Fruit fly (Drosophila melanogaster) whole organism, embryonic: ENCODE data around the gene Ptp69D.

Source experiments
- ATbp ChIP-seq: fragments of 200-800 bp; sonication (Bioruptor generic); optimal IDR thresholded peaks from 2 replicates; lab custom pipeline; 2017; ENCODE audit warnings: missing biosample characterization, mild to moderate bottlenecking, missing genetic modification characterization, missing genetic modification reagents
- Abd-B ChIP-seq: fragments of 200-800 bp; sonication (Bioruptor generic); optimal IDR thresholded peaks from 2 replicates; lab custom pipeline; 2018; ENCODE audit warnings: missing biosample characterization, mild to moderate bottlenecking, missing genetic modification characterization, moderate library complexity
- CG10543 ChIP-seq: fragments of 200-800 bp; sonication (Bioruptor generic); optimal IDR thresholded peaks from 3 replicates; lab custom pipeline; 2017; ENCODE audit warnings: missing biosample characterization, mild to moderate bottlenecking, missing genetic modification characterization, moderate library complexity
- CG11093 ChIP-seq: fragments of 200-800 bp; sonication (Bioruptor generic); IDR thresholded peaks from 3 replicates; pipeline ENCODE4 v1.3.6; 2022; ENCODE audit warnings: missing biosample characterization, missing genetic modification characterization
- CG11696 ChIP-seq: fragments of 200-800 bp; sonication (Bioruptor generic); IDR thresholded peaks from 2 replicates; pipeline ENCODE4 v1.3.6; 2022; ENCODE audit warnings: missing biosample characterization, missing genetic modification characterization
- CG14667 ChIP-seq: fragments of 200-800 bp; sonication (Bioruptor generic); IDR thresholded peaks from 2 replicates; pipeline ENCODE4 v1.3.6; 2022; ENCODE audit warnings: missing biosample characterization, missing genetic modification characterization
- CG14710 ChIP-seq: fragments of 200-800 bp; sonication (Bioruptor generic); optimal IDR thresholded peaks from 3 replicates; lab custom pipeline; 2019; ENCODE audit warnings: missing biosample characterization, mild to moderate bottlenecking, missing genetic modification characterization, moderate library complexity
- CG15269 ChIP-seq: fragments of 200-800 bp; sonication (Bioruptor generic); optimal IDR thresholded peaks from 2 replicates; lab custom pipeline; 2018; ENCODE audit warnings: missing biosample characterization, mild to moderate bottlenecking, missing genetic modification characterization, moderate library complexity
- CG16779 ChIP-seq: fragments of 200-800 bp; sonication (Bioruptor generic); IDR thresholded peaks from 2 replicates; pipeline ENCODE4 v1.3.6; 2022; ENCODE audit warnings: missing biosample characterization, missing genetic modification characterization
- CG17385 ChIP-seq: fragments of 200-800 bp; sonication (Bioruptor generic); optimal IDR thresholded peaks from 3 replicates; lab custom pipeline; 2018; ENCODE audit warnings: missing biosample characterization, mild to moderate bottlenecking, missing genetic modification characterization
- CG18599 ChIP-seq: fragments of 200-800 bp; sonication (Bioruptor generic); optimal IDR thresholded peaks from 3 replicates; lab custom pipeline; 2017; ENCODE audit warnings: missing biosample characterization, missing genetic modification characterization, mild to moderate bottlenecking, moderate library complexity, missing genetic modification reagents
- CG2889 ChIP-seq: fragments of 200-800 bp; sonication (Bioruptor generic); IDR thresholded peaks from 3 replicates; pipeline ENCODE4 v1.3.6; 2022; ENCODE audit warnings: missing biosample characterization, missing genetic modification characterization
- CG30020 ChIP-seq: fragments of 200-800 bp; optimal IDR thresholded peaks from 2 replicates; lab custom pipeline; 2019; ENCODE audit warnings: missing biosample characterization, mild to moderate bottlenecking, missing genetic modification characterization, moderate library complexity
- CG32772 ChIP-seq: fragments of 200-800 bp; sonication (Bioruptor generic); IDR thresholded peaks from 2 replicates; pipeline ENCODE4 v1.3.6; 2022; ENCODE audit warnings: missing biosample characterization, missing genetic modification characterization
- CG4617 ChIP-seq: fragments of 200-800 bp; sonication (Bioruptor generic); optimal IDR thresholded peaks from 3 replicates; lab custom pipeline; 2016; ENCODE audit warnings: missing biosample characterization, missing genetic modification characterization, borderline replicate concordance
- CG6272 ChIP-seq: fragments of 200-800 bp; sonication (Bioruptor generic); IDR thresholded peaks from 2 replicates; pipeline ENCODE4 v1.3.6; 2022; ENCODE audit warnings: missing biosample characterization, missing genetic modification characterization
- CG6813 ChIP-seq: fragments of 200-800 bp; sonication (Bioruptor generic); optimal IDR thresholded peaks from 2 replicates; lab custom pipeline; 2017; ENCODE audit warnings: missing biosample characterization, missing genetic modification characterization, mild to moderate bottlenecking, moderate library complexity, missing genetic modification reagents
- CG6854 ChIP-seq: fragments of 200-800 bp; sonication (Bioruptor generic); optimal IDR thresholded peaks from 3 replicates; lab custom pipeline; 2017; ENCODE audit warnings: missing biosample characterization, mild to moderate bottlenecking, missing genetic modification characterization
- CG9437 ChIP-seq: fragments of 200-800 bp; sonication (Bioruptor generic); optimal IDR thresholded peaks from 2 replicates; lab custom pipeline; 2018; ENCODE audit warnings: missing biosample characterization, mild to moderate bottlenecking, missing genetic modification characterization
- Dll ChIP-seq: fragments of 200-800 bp; sonication (Bioruptor generic); IDR thresholded peaks from 4 replicates; pipeline ENCODE4 v1.3.6; 2022; ENCODE audit warnings: missing biosample characterization, missing genetic modification characterization; ENCODE audit not compliant: partially characterized antibody
- Doc2 ChIP-seq: fragments of 200-800 bp; sonication (Bioruptor generic); IDR thresholded peaks from 2 replicates; pipeline ENCODE4 v1.3.6; 2022; ENCODE audit warnings: missing biosample characterization, missing genetic modification characterization
- Ets65A ChIP-seq: fragments of 200-800 bp; sonication (Bioruptor generic); peaks from one replicate; lab custom pipeline; 2016; ENCODE audit warnings: missing biosample characterization, missing genetic modification characterization
- Ets97D ChIP-seq: fragments of 200-800 bp; sonication (Bioruptor generic); optimal IDR thresholded peaks from 3 replicates; lab custom pipeline; 2016; ENCODE audit warnings: missing biosample characterization, missing genetic modification characterization
- Hmx ChIP-seq: fragments of 200-800 bp; sonication (Bioruptor generic); optimal IDR thresholded peaks from 2 replicates; lab custom pipeline; 2016; ENCODE audit warnings: missing biosample characterization, missing genetic modification characterization
- MTF-1 ChIP-seq: fragments of 200-800 bp; sonication (Bioruptor generic); optimal IDR thresholded peaks from 2 replicates; lab custom pipeline; 2018; ENCODE audit warnings: missing biosample characterization, mild to moderate bottlenecking, missing genetic modification characterization, borderline replicate concordance
- Max ChIP-seq: fragments of 200-800 bp; sonication (Bioruptor generic); optimal IDR thresholded peaks from 2 replicates; lab custom pipeline; 2016; ENCODE audit warnings: missing biosample characterization, mild to moderate bottlenecking, missing genetic modification characterization
- Nf-YB ChIP-seq: fragments of 200-800 bp; sonication (Bioruptor generic); optimal IDR thresholded peaks from 3 replicates; lab custom pipeline; 2019; ENCODE audit warnings: missing biosample characterization, mild to moderate bottlenecking, missing genetic modification characterization, moderate library complexity
- Opbp ChIP-seq: fragments of 200-800 bp; sonication (Bioruptor generic); IDR thresholded peaks from 3 replicates; pipeline ENCODE4 v1.3.6; 2022; ENCODE audit warnings: missing biosample characterization, missing genetic modification characterization; ENCODE audit not compliant: partially characterized antibody
- Pdp1 ChIP-seq, 2 experiments: fragments of 200-800 bp; sonication (Bioruptor generic); optimal IDR thresholded peaks; 3 replicates each; lab custom pipeline; 2016; ENCODE audit warnings: missing biosample characterization in 2 of 2, missing genetic modification characterization in 2 of 2, mild to moderate bottlenecking in 1 of 2, moderate library complexity in 1 of 2
- Spps ChIP-seq: fragments of 200-800 bp; sonication (Bioruptor generic); optimal IDR thresholded peaks from 2 replicates; lab custom pipeline; 2018; ENCODE audit warnings: missing biosample characterization, mild to moderate bottlenecking, missing genetic modification characterization
- Xbp1 ChIP-seq: fragments of 200-800 bp; sonication (Bioruptor generic); optimal IDR thresholded peaks from 3 replicates; lab custom pipeline; 2016; ENCODE audit warnings: missing biosample characterization, mild to moderate bottlenecking, missing genetic modification characterization
- fd102C ChIP-seq: fragments of 200-800 bp; sonication (Bioruptor generic); optimal IDR thresholded peaks from 2 replicates; lab custom pipeline; 2018; ENCODE audit warnings: missing biosample characterization, mild to moderate bottlenecking, missing genetic modification characterization, moderate library complexity
- gcm ChIP-seq: fragments of 200-800 bp; sonication (Bioruptor generic); optimal IDR thresholded peaks from 2 replicates; lab custom pipeline; 2019; ENCODE audit warnings: missing biosample characterization, mild to moderate bottlenecking, missing genetic modification characterization, moderate library complexity
- gfzf ChIP-seq: fragments of 200-800 bp; sonication (Bioruptor generic); optimal IDR thresholded peaks from 2 replicates; lab custom pipeline; 2016; ENCODE audit warnings: missing biosample characterization, mild to moderate bottlenecking, missing genetic modification characterization, moderate library complexity
- ham ChIP-seq: fragments of 200-800 bp; sonication (Bioruptor generic); IDR thresholded peaks from 2 replicates; pipeline ENCODE4 v1.3.6; 2022; ENCODE audit warnings: missing biosample characterization, missing genetic modification characterization
- lbe ChIP-seq: fragments of 200-800 bp; sonication (Bioruptor generic); optimal IDR thresholded peaks from 2 replicates; lab custom pipeline; 2016; ENCODE audit warnings: missing biosample characterization, mild to moderate bottlenecking, missing genetic modification characterization
- mld ChIP-seq: fragments of 200-800 bp; sonication (Bioruptor generic); IDR thresholded peaks from 3 replicates; pipeline ENCODE4 v1.3.6; 2022; ENCODE audit warnings: missing biosample characterization, missing genetic modification characterization; ENCODE audit not compliant: partially characterized antibody
- nerfin-1 ChIP-seq: fragments of 200-800 bp; sonication (Bioruptor generic); optimal IDR thresholded peaks from 3 replicates; lab custom pipeline; 2019; ENCODE audit warnings: missing biosample characterization, mild to moderate bottlenecking, missing genetic modification characterization, moderate library complexity
- nerfin-2 ChIP-seq: fragments of 200-800 bp; sonication (Bioruptor generic); IDR thresholded peaks from 2 replicates; pipeline ENCODE4 v1.3.6; 2022; ENCODE audit warnings: missing biosample characterization, missing genetic modification characterization; ENCODE audit not compliant: partially characterized antibody
- nmo ChIP-seq: fragments of 200-800 bp; sonication (Bioruptor generic); optimal IDR thresholded peaks from 2 replicates; lab custom pipeline; 2018; ENCODE audit warnings: missing biosample characterization, mild to moderate bottlenecking, missing genetic modification characterization, moderate library complexity
- odd ChIP-seq: fragments of 200-800 bp; sonication (Bioruptor generic); optimal IDR thresholded peaks from 2 replicates; lab custom pipeline; 2017; ENCODE audit warnings: missing biosample characterization, mild to moderate bottlenecking, missing genetic modification characterization
- org-1 ChIP-seq: fragments of 200-800 bp; sonication (Bioruptor generic); optimal IDR thresholded peaks from 2 replicates; lab custom pipeline; 2017; ENCODE audit warnings: missing biosample characterization, missing genetic modification characterization
- row ChIP-seq: fragments of 200-800 bp; sonication (Bioruptor generic); IDR thresholded peaks from 3 replicates; pipeline ENCODE4 v1.3.6; 2022; ENCODE audit warnings: missing biosample characterization, missing genetic modification characterization
- salm ChIP-seq: fragments of 200-800 bp; sonication (Bioruptor generic); optimal IDR thresholded peaks from 2 replicates; lab custom pipeline; 2018; ENCODE audit warnings: missing biosample characterization, mild to moderate bottlenecking, missing genetic modification characterization
- slbo ChIP-seq: fragments of 200-800 bp; sonication (Bioruptor generic); IDR thresholded peaks from 2 replicates; pipeline ENCODE4 v1.3.6; 2022; ENCODE audit warnings: missing biosample characterization, missing genetic modification characterization
- tin ChIP-seq: fragments of 200-800 bp; sonication (Bioruptor generic); optimal IDR thresholded peaks from 3 replicates; lab custom pipeline; 2016; ENCODE audit warnings: missing biosample characterization, missing genetic modification characterization
- tll ChIP-seq, 2 experiments: fragments of 200-800 bp in 1 of 2; fragments of >200 bp in 1 of 2; sonication (Bioruptor generic) in 1 of 2; optimal IDR thresholded peaks; 2 replicates each; lab custom pipeline; 2017 to 2019; ENCODE audit warnings: missing biosample characterization in 2 of 2, missing genetic modification characterization in 2 of 2, mild to moderate bottlenecking in 1 of 2, moderate library complexity in 1 of 2
- yki ChIP-seq: fragments of >200 bp; optimal IDR thresholded peaks from 3 replicates; lab custom pipeline; 2018
- z ChIP-seq: fragments of 200-800 bp; sonication (Bioruptor generic); IDR thresholded peaks from 3 replicates; pipeline ENCODE4 v1.3.6; 2022; ENCODE audit warnings: missing biosample characterization, missing genetic modification characterization
- zf30C ChIP-seq: fragments of 200-800 bp; sonication (Bioruptor generic); optimal IDR thresholded peaks from 3 replicates; lab custom pipeline; 2018; ENCODE audit warnings: missing biosample characterization, mild to moderate bottlenecking, missing genetic modification characterization

Gene Ptp69D

DNA sequence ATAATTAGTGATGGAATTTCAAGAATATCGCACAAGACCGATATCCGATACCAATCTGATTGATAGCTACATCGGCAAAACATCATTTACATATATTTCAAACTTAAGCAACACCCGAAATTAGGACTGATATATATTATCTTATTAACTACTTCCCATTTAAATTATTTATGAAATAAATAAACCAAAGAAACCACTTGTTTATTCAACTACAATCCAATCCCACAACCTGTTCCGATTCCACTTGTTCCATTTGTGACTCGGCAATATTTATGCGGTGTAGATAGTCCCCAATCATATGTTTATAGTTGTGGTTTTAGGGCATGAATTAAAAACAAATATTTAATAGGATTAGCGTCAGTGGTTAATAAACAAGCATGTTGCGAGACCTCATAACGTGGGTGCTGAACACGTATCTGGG, 20.0 kb downstream of the Ptp69D start, which contains the start of the genes CG10973 and Vps13D (continued):
- TF ChIP-seq tll (GFP tag; optimal IDR thresholded peaks at IDR 0.05; lab: Kevin White, UChicago) (peak in 1 of 2 experiments; percentile 61), Nf-YB (GFP tag; lab: Kevin White, UChicago) (no peak), gfzf (peak; percentile 39), lbe (no peak), Abd-B (GFP tag; lab: Kevin White, UChicago) (no peak), zf30C (GFP tag; lab: Kevin White, UChicago) (no peak), CG11093 (GFP tag; lab: Robert Waterston, UW) (no peak), Ets65A (no peak), CG17385 (GFP tag; lab: Kevin White, UChicago) (no peak), nmo (GFP tag; lab: Kevin White, UChicago) (no peak), CG18599 (no peak), z (no peak), mld (peak; percentile 77; the same call in 2 of the 3 replicates), Spps (tag; lab: Kevin White, UChicago) (no peak), nerfin-1 (tag; lab: Kevin White, UChicago) (no peak), CG11696 (peak; percentile 51; the same call in 1 of the 2 replicates), salm (no peak), gcm (GFP tag; lab: Kevin White, UChicago) (no peak), CG4617 (peak; percentile 70), CG30020 (tag; lab: Kevin White, UChicago) (peak; percentile 97), org-1 (peak; percentile 36), CG2889 (GFP tag; lab: Robert Waterston, UW) (no peak), odd (GFP tag; lab: Kevin White, UChicago) (no peak), slbo (GFP tag; lab: Robert Waterston, UW) (no peak), CG16779 (GFP tag; lab: Robert Waterston, UW) (no peak), Ets97D (GFP tag; lab: Kevin White, UChicago) (peak; percentile 64), CG6813 (no peak), CG32772 (GFP tag; lab: Robert Waterston, UW) (no peak), Hmx (GFP tag; lab: Kevin White, UChicago) (no peak), Xbp1 (GFP tag; lab: Kevin White, UChicago) (no peak), CG6854 (GFP tag; lab: Kevin White, UChicago) (no peak), Dll (GFP tag; lab: Robert Waterston, UW) (peak; percentile 95), yki (lab: Kevin White, UChicago) (no peak), CG15269 (tag; lab: Kevin White, UChicago) (no peak), CG14667 (GFP tag; lab: Robert Waterston, UW) (no peak; the same call in 1 of the 2 replicates), CG9437 (GFP tag; lab: Kevin White, UChicago) (no peak), row (GFP tag; lab: Robert Waterston, UW) (peak; percentile 82), Pdp1 (GFP tag; optimal IDR thresholded peaks at IDR 0.05; lab: Kevin White, UChicago) (no peak), ATbp (GFP tag; lab: Kevin White, UChicago) (peak; percentile 88), CG6272 (no peak), ham (GFP tag; lab: Robert Waterston, UW) (no peak), tin (GFP tag; lab: Kevin White, UChicago) (no peak), CG10543 (GFP tag; lab: Kevin White, UChicago) (no peak), Doc2 (GFP tag; lab: Robert Waterston, UW) (no peak), MTF-1 (GFP tag; lab: Kevin White, UChicago) (peak; percentile 84), Opbp (GFP tag; lab: Robert Waterston, UW) (peak; percentile 87), nerfin-2 (GFP tag; lab: Robert Waterston, UW) (peak; percentile 67), CG14710 (no peak), Max (GFP tag; lab: Kevin White, UChicago) (peak; percentile 72), fd102C (GFP tag; lab: Kevin White, UChicago) (peak; percentile 57)
